Fruit fly (Drosophila melanogaster) Kc167 (cell line): ENCODE results near the gene CG12054.

Source experiments
- Myc ChIP-seq: fragments of >200 bp; optimal IDR thresholded peaks from 2 replicates; lab custom pipeline; 2017; ENCODE audit warnings: missing external identifiers
- Sin3A ChIP-seq: fragments of >200 bp; optimal IDR thresholded peaks from 2 replicates; lab custom pipeline; 2018; ENCODE audit warnings: missing external identifiers
- h ChIP-seq: fragments of >200 bp; optimal IDR thresholded peaks from 3 replicates; lab custom pipeline; 2018; ENCODE audit warnings: missing external identifiers
- insv ChIP-seq: fragments of >200 bp; optimal IDR thresholded peaks from 3 replicates; lab custom pipeline; 2018; ENCODE audit warnings: missing external identifiers
- psq ChIP-seq: fragments of >200 bp; optimal IDR thresholded peaks from 2 replicates; lab custom pipeline; 2017; ENCODE audit warnings: missing external identifiers
- ttk ChIP-seq: sonication (Bioruptor generic); optimal IDR thresholded peaks from 2 replicates; lab custom pipeline; 2017; ENCODE audit warnings: missing external identifiers

CG12054 gene

dm6 chr3R:31220456-31221336 is at the start of gene CG12054:
CG12054 (plus strand) TSS chr3R:31220702.
- TF ChIP-seq insv (lab: Kevin White, UChicago) (no peak), h (lab: Kevin White, UChicago) (no peak), psq (lab: Kevin White, UChicago) (no peak), Myc (lab: Kevin White, UChicago) (no peak), ttk (no peak), Sin3A (lab: Kevin White, UChicago) (no peak)

dm6 chr3R:31181816-31182215 is 38.7 kb upstream of the CG12054 start:
- no peak for TF ChIP-seq Sin3A (lab: Kevin White, UChicago)
- TF ChIP-seq ttk: no peak
- no peak for TF ChIP-seq h (lab: Kevin White, UChicago)
- TF ChIP-seq psq (lab: Kevin White, UChicago): no peak
- no peak for TF ChIP-seq insv (lab: Kevin White, UChicago)
- TF ChIP-seq Myc (lab: Kevin White, UChicago): no peak

dm6 chr3R:31193062-31193461 is 27.4 kb upstream of the CG12054 start, which contains the start of gene bnk:
bnk (plus strand) TSS chr3R:31193362.
- TF ChIP-seq h (lab: Kevin White, UChicago) (no peak), Sin3A (lab: Kevin White, UChicago) (no peak), insv (lab: Kevin White, UChicago) (no peak), Myc (lab: Kevin White, UChicago) (no peak), psq (lab: Kevin White, UChicago) (no peak)

- TF ChIP-seq Myc (lab: Kevin White, UChicago): no peak
- TF ChIP-seq psq (lab: Kevin White, UChicago): no peak
- no peak for TF ChIP-seq ttk
- TF ChIP-seq Sin3A (lab: Kevin White, UChicago): no peak
- no peak for TF ChIP-seq insv (lab: Kevin White, UChicago)
- TF ChIP-seq h (lab: Kevin White, UChicago): no peak
Observed at dm6 chr3R:31194627-31195026, 25.9 kb upstream of the CG12054 start.

dm6 chr3R:31195695-31196113 is 24.8 kb upstream of the CG12054 start, which contains the start of gene mesh:
mesh (minus strand) TSS chr3R:31195762.
- TF ChIP-seq Sin3A (lab: Kevin White, UChicago) (no peak), insv (lab: Kevin White, UChicago) (no peak), h (lab: Kevin White, UChicago) (no peak)

- TF ChIP-seq h (lab: Kevin White, UChicago): no peak
- no peak for TF ChIP-seq insv (lab: Kevin White, UChicago)
- TF ChIP-seq Myc (lab: Kevin White, UChicago): no peak
- TF ChIP-seq psq (lab: Kevin White, UChicago): no peak
- no peak for TF ChIP-seq ttk
- TF ChIP-seq Sin3A (lab: Kevin White, UChicago): no peak
Observed at dm6 chr3R:31196731-31197130, 23.8 kb upstream of the CG12054 start, which contains the start of gene CG1544. CG1544 (plus strand) TSS chr3R:31196916.

- no peak for TF ChIP-seq psq (lab: Kevin White, UChicago)
- TF ChIP-seq h (lab: Kevin White, UChicago): no peak
- TF ChIP-seq Myc (lab: Kevin White, UChicago): no peak
- TF ChIP-seq insv (lab: Kevin White, UChicago): no peak
- TF ChIP-seq ttk: no peak
- TF ChIP-seq Sin3A (lab: Kevin White, UChicago): no peak
Observed at dm6 chr3R:31197142-31197994, 23.1 kb upstream of the CG12054 start.

- no peak for TF ChIP-seq Myc (lab: Kevin White, UChicago)
- TF ChIP-seq insv (lab: Kevin White, UChicago): no peak
- TF ChIP-seq h (lab: Kevin White, UChicago): no peak
- no peak for TF ChIP-seq ttk
- no peak for TF ChIP-seq Sin3A (lab: Kevin White, UChicago)
- TF ChIP-seq psq (lab: Kevin White, UChicago): no peak
Observed at dm6 chr3R:31210630-31211029, 9.9 kb upstream of the CG12054 start, which contains the start of gene chp. chp (minus strand) TSS chr3R:31210730.

dm6 chr3R:31213227-31213626 is 7.3 kb upstream of the CG12054 start, which contains the start of the genes Zwilch and CG1542:
Zwilch (minus strand) TSS chr3R:31213376.
CG1542 (plus strand) TSS chr3R:31213458.
- no peak for TF ChIP-seq Myc (lab: Kevin White, UChicago)
- no peak for TF ChIP-seq insv (lab: Kevin White, UChicago)
- no peak for TF ChIP-seq h (lab: Kevin White, UChicago)
- no peak for TF ChIP-seq Sin3A (lab: Kevin White, UChicago)
- TF ChIP-seq psq (lab: Kevin White, UChicago): no peak
- TF ChIP-seq ttk: no peak

dm6 chr3R:31215830-31216229 is 4.7 kb upstream of the CG12054 start, which contains the start of gene CG15561:
CG15561 (minus strand) TSS chr3R:31215942.
- TF ChIP-seq ttk: no peak
- TF ChIP-seq h (lab: Kevin White, UChicago): no peak
- no peak for TF ChIP-seq Sin3A (lab: Kevin White, UChicago)
- TF ChIP-seq psq (lab: Kevin White, UChicago): no peak
- no peak for TF ChIP-seq insv (lab: Kevin White, UChicago)
- TF ChIP-seq Myc (lab: Kevin White, UChicago): no peak
